Fruit fly (Drosophila melanogaster): ENCODE results near the gene mfrn.

DNA sequence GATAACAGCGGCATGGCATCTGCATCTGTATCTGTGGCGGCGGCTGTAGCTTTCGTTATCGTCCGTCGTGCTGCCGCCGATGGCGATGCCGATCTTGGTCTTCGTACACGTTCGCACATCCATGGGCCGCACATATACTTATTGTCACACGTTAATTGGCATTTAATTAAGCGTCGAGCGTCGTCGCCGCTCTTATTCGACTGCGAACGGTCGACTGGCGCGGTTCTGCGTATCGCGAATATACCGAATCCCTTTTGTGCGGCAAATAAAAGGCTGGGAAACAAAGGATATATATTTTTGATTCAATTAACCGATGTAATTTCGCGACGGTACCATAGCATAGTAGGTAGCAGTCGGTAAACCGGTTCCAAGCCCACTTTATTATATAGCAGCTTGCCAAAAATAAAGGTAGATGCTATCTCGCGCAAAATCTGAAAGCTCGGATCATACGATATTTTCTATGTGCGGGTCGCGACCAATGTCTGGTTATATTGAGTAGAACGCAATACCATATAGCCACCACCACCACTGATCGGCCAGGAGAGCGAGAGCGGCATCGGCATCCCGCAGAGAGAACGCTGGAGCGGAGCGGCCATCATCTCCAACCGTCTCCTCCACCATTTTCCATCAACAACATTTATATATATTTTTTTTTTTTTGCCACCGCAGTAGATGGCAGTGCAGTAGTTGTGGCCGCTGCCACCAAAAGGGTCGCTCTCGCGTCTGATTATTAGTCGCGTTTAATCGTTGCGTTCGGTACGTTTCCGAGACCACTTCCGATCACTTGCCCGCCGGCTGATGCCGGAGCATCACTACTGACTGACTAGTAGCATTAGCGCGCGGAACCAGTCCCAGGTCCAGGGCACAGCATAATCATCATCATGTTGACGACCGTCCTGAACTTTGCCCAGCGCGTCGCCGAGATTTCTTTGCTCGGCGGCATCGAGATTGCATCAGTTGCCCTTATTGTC lies 22.5 kb downstream of the mfrn start, which contains the start of gene mino:
- TF ChIP-seq CG9705 (GFP tag; optimal IDR thresholded peaks at IDR 0.05) (peak; percentile 2), dmrt93B (GFP tag; optimal IDR thresholded peaks at IDR 0.05) (no peak), N (GFP tag; optimal IDR thresholded peaks at IDR 0.05) (no peak), GATAd (GFP tag; optimal IDR thresholded peaks at IDR 0.05) (peak; percentile 40)
